Worm (Caenorhabditis elegans) whole organism, L3 larva: ENCODE results near the gene M163.9.

Experiments
- aly-2 ChIP-seq: fragments of 150-350 bp; optimal IDR thresholded peaks from 2 replicates; lab custom pipeline; 2014; ENCODE audit warnings: missing biosample characterization, missing genetic modification characterization
- egl-27 ChIP-seq: sonication (generic microtip); optimal IDR thresholded peaks from 4 replicates; lab custom pipeline; 2017; ENCODE audit warnings: missing biosample characterization, missing genetic modification reagents, missing genetic modification characterization
- fkh-10 ChIP-seq: sonication (generic microtip); optimal IDR thresholded peaks from 2 replicates; lab custom pipeline; 2017; ENCODE audit warnings: missing biosample characterization, missing genetic modification reagents, missing genetic modification characterization
- nhr-77 ChIP-seq: fragments of 150-350 bp; optimal IDR thresholded peaks from 2 replicates; lab custom pipeline; 2014; ENCODE audit warnings: missing biosample characterization, missing genetic modification characterization
- unc-62 ChIP-seq: fragments of 150-350 bp; sonication (generic microtip); optimal IDR thresholded peaks from 4 replicates; lab custom pipeline; 2014; ENCODE audit warnings: missing biosample characterization, missing genetic modification reagents, missing genetic modification characterization
- ztf-11 ChIP-seq: fragments of 150-350 bp; optimal IDR thresholded peaks from 2 replicates; lab custom pipeline; 2014; ENCODE audit warnings: missing biosample characterization, missing genetic modification characterization

ce11 chrX:14492441-14492840 is 23.1 kb downstream of the M163.9 start:
- TF ChIP-seq nhr-77 (tag; lab: Kevin White, UChicago): no peak
- no peak for TF ChIP-seq egl-27 (tag; lab: Kevin White, UChicago)
- no peak for TF ChIP-seq fkh-10 (GFP tag; lab: Kevin White, UChicago)
- TF ChIP-seq unc-62 (GFP tag; lab: Kevin White, UChicago): no peak
- no peak for TF ChIP-seq aly-2
- TF ChIP-seq ztf-11: no peak
